In genomic region chr3R:10893327-10893726, dm6 we compare ENCODE assay signal across 1 fruit fly cellular context.
TF ChIP-seq lines count a peak whose summit lies in the region.

Gene CG6621 (minus strand): TSS chr3R:10893531.

TF ChIP-seq in whole organism, embryonic, 481 proteins besides CTCF, POLR2A, EP300 and RAD21 (continued from another document and continues in another):
- TF ChIP-seq CG10147 (GFP tag; optimal IDR thresholded peaks at IDR 0.05; lab: Kevin White, UChicago) (peak; percentile 13), CG12104 (GFP tag; optimal IDR thresholded peaks at IDR 0.05; lab: Kevin White, UChicago) (no peak), ind (GFP tag; optimal IDR thresholded peaks at IDR 0.05; lab: Kevin White, UChicago) (no peak), ATbp (GFP tag; optimal IDR thresholded peaks at IDR 0.05; lab: Kevin White, UChicago) (no peak), HLHmδ (GFP tag; optimal IDR thresholded peaks at IDR 0.05; lab: Kevin White, UChicago) (no peak), caup (GFP tag; optimal IDR thresholded peaks at IDR 0.05; lab: Kevin White, UChicago; ENCODE audit: severe bottlenecking) (no peak), Rx (GFP tag; IDR thresholded peaks at IDR 0.05; lab: Robert Waterston, UW) (no peak), Dref (GFP tag; IDR thresholded peaks at IDR 0.05; lab: Robert Waterston, UW) (peak; percentile 45), Pdp1 (GFP tag; optimal IDR thresholded peaks at IDR 0.05; lab: Kevin White, UChicago) (no peak), CG18599 (GFP tag; optimal IDR thresholded peaks at IDR 0.05; lab: Kevin White, UChicago) (no peak), lola (GFP tag; optimal IDR thresholded peaks at IDR 0.05; lab: Kevin White, UChicago) (no peak), Dll (GFP tag; IDR thresholded peaks at IDR 0.05; lab: Robert Waterston, UW; ENCODE audit: partially characterized antibody) (peak; percentile 47; the same call in 1 of the 4 replicates), CG10654 (GFP tag; optimal IDR thresholded peaks at IDR 0.05; lab: Kevin White, UChicago) (no peak), CG11456 (GFP tag; IDR thresholded peaks at IDR 0.05; lab: Robert Waterston, UW) (0 out of 3 replicates have a peak, but pooled peaks have one; percentile 23), HmgZ (tag; optimal IDR thresholded peaks at IDR 0.05; lab: Kevin White, UChicago) (peak; percentile 85), p53 (GFP tag; optimal IDR thresholded peaks at IDR 0.05; lab: Kevin White, UChicago) (peak; percentile 27), CG4820 (GFP tag; optimal IDR thresholded peaks at IDR 0.05; lab: Kevin White, UChicago) (no peak), croc (GFP tag; conservative IDR thresholded peaks at IDR 0.05; lab: Robert Waterston, UW) (no peak), CG6654 (GFP tag; optimal IDR thresholded peaks at IDR 0.05; lab: Kevin White, UChicago) (no peak), stwl (tag; optimal IDR thresholded peaks at IDR 0.05; lab: Kevin White, UChicago) (peak; percentile 99), Abd-B (GFP tag; optimal IDR thresholded peaks at IDR 0.05; lab: Kevin White, UChicago) (peak; percentile 38), Ssrp (tag; optimal IDR thresholded peaks at IDR 0.05; lab: Kevin White, UChicago) (no peak), CG13424 (tag; optimal IDR thresholded peaks at IDR 0.05; lab: Kevin White, UChicago) (peak; percentile 16), eyg (GFP tag; optimal IDR thresholded peaks at IDR 0.05; lab: Kevin White, UChicago) (no peak), bigmax (GFP tag; optimal IDR thresholded peaks at IDR 0.05; lab: Kevin White, UChicago) (peak; percentile 10), CG13287 (GFP tag; IDR thresholded peaks at IDR 0.05; lab: Robert Waterston, UW; ENCODE audit: partially characterized antibody) (peak; percentile 77), fd64A (GFP tag; optimal IDR thresholded peaks at IDR 0.05; lab: Kevin White, UChicago) (no peak), CG34224 (GFP tag; IDR thresholded peaks at IDR 0.05; lab: Robert Waterston, UW; ENCODE audit: partially characterized antibody) (peak; percentile 52; the same call in 1 of the 3 replicates), Trl (optimal IDR thresholded peaks at IDR 0.05; lab: Kevin White, UChicago) (no peak), Trl (GFP tag; optimal IDR thresholded peaks at IDR 0.05; lab: Kevin White, UChicago) (no peak), abd-A (tag; optimal IDR thresholded peaks at IDR 0.05; lab: Kevin White, UChicago) (peak; percentile 2), CG15514 (GFP tag; optimal IDR thresholded peaks at IDR 0.05; lab: Kevin White, UChicago) (peak; percentile 70), CG18619 (GFP tag; optimal IDR thresholded peaks at IDR 0.05; lab: Kevin White, UChicago) (no peak), Blimp-1 (GFP tag; optimal IDR thresholded peaks at IDR 0.05; lab: Kevin White, UChicago) (no peak), CG12744 (GFP tag; optimal IDR thresholded peaks at IDR 0.05; lab: Kevin White, UChicago) (peak; percentile 34), Camta (GFP tag; optimal IDR thresholded peaks at IDR 0.05; lab: Kevin White, UChicago) (no peak), Sry-δ (GFP tag; optimal IDR thresholded peaks at IDR 0.05; lab: Kevin White, UChicago) (peak; percentile 69), amos (GFP tag; IDR thresholded peaks at IDR 0.05; lab: Robert Waterston, UW; ENCODE audit: partially characterized antibody) (peak; percentile 73; the same call in 1 of the 2 replicates), NfI (GFP tag; optimal IDR thresholded peaks at IDR 0.05; lab: Kevin White, UChicago) (no peak), Dek (tag; optimal IDR thresholded peaks at IDR 0.05; lab: Kevin White, UChicago) (peak; percentile 36), CG3838 (GFP tag; optimal IDR thresholded peaks at IDR 0.05; lab: Kevin White, UChicago) (no peak), CG17328 (GFP tag; IDR thresholded peaks at IDR 0.05; lab: Robert Waterston, UW) (no peak), CG16813 (GFP tag; IDR thresholded peaks at IDR 0.05; lab: Robert Waterston, UW; ENCODE audit: partially characterized antibody) (peak; percentile 70), CG1647 (GFP tag; optimal IDR thresholded peaks at IDR 0.05; lab: Kevin White, UChicago) (no peak), ranshi (GFP tag; IDR thresholded peaks at IDR 0.05; lab: Robert Waterston, UW) (0 out of 2 replicates have a peak, but pooled peaks have one; percentile 19), CG7963 (GFP tag; IDR thresholded peaks at IDR 0.05; lab: Robert Waterston, UW; ENCODE audit: partially characterized antibody) (0 out of 3 replicates have a peak, but pooled peaks have one; percentile 43), cas (GFP tag; IDR thresholded peaks at IDR 0.05; lab: Robert Waterston, UW) (no peak), Usf (GFP tag; optimal IDR thresholded peaks at IDR 0.05; lab: Kevin White, UChicago) (no peak), CG33213 (GFP tag; optimal IDR thresholded peaks at IDR 0.05; lab: Kevin White, UChicago) (peak; percentile 73), bsh (GFP tag; optimal IDR thresholded peaks at IDR 0.05; lab: Kevin White, UChicago) (no peak), ap (GFP tag; IDR thresholded peaks at IDR 0.05; lab: Robert Waterston, UW) (no peak), CG30403 (GFP tag; optimal IDR thresholded peaks at IDR 0.05; lab: Kevin White, UChicago) (no peak), Optix (GFP tag; IDR thresholded peaks at IDR 0.05; lab: Robert Waterston, UW) (no peak), CG9797 (GFP tag; optimal IDR thresholded peaks at IDR 0.05; lab: Kevin White, UChicago) (peak; percentile 93), Stat92E (GFP tag; optimal IDR thresholded peaks at IDR 0.05; lab: Kevin White, UChicago) (no peak), CG12071 (GFP tag; optimal IDR thresholded peaks at IDR 0.05; lab: Kevin White, UChicago) (no peak), B-H2 (GFP tag; optimal IDR thresholded peaks at IDR 0.05; lab: Kevin White, UChicago) (no peak), CG10979 (tag; optimal IDR thresholded peaks at IDR 0.05; lab: Kevin White, UChicago) (no peak), CG8290 (GFP tag; optimal IDR thresholded peaks at IDR 0.05; lab: Kevin White, UChicago) (peak; percentile 24), CG8290 (tag; optimal IDR thresholded peaks at IDR 0.05; lab: Kevin White, UChicago) (peak in 1 of 2 experiments; percentile 62), pum (GFP tag; optimal IDR thresholded peaks at IDR 0.05; lab: Kevin White, UChicago) (no peak), Hr39 (optimal IDR thresholded peaks at IDR 0.05; lab: Kevin White, UChicago) (no peak), CG16779 (GFP tag; IDR thresholded peaks at IDR 0.05; lab: Robert Waterston, UW) (no peak), CG2712 (tag; optimal IDR thresholded peaks at IDR 0.05; lab: Kevin White, UChicago) (peak; percentile 49), hbn (GFP tag; IDR thresholded peaks at IDR 0.05; lab: Robert Waterston, UW; ENCODE audit: partially characterized antibody) (0 out of 2 replicates have a peak, but pooled peaks have one; percentile 33), dan (GFP tag; IDR thresholded peaks at IDR 0.05; lab: Robert Waterston, UW) (no peak), shn (GFP tag; optimal IDR thresholded peaks at IDR 0.05; lab: Kevin White, UChicago) (no peak), CG12155 (GFP tag; optimal IDR thresholded peaks at IDR 0.05; lab: Kevin White, UChicago) (peak; percentile 53), slbo (GFP tag; IDR thresholded peaks at IDR 0.05; lab: Robert Waterston, UW) (no peak), NFAT (GFP tag; IDR thresholded peaks at IDR 0.05; lab: Robert Waterston, UW) (peak; percentile 5; the same call in 1 of the 2 replicates), Dad (GFP tag; optimal IDR thresholded peaks at IDR 0.05; lab: Kevin White, UChicago) (no peak), cg (GFP tag; optimal IDR thresholded peaks at IDR 0.05; lab: Kevin White, UChicago) (no peak), CG2199 (GFP tag; IDR thresholded peaks at IDR 0.05; lab: Robert Waterston, UW) (no peak), hkb (optimal IDR thresholded peaks at IDR 0.05; lab: Kevin White, UChicago) (peak; percentile 28), hkb (GFP tag; IDR thresholded peaks at IDR 0.05; lab: Robert Waterston, UW) (no peak), unc-4 (GFP tag; IDR thresholded peaks at IDR 0.05; lab: Robert Waterston, UW; ENCODE audit: partially characterized antibody) (peak; percentile 54), lilli (GFP tag; optimal IDR thresholded peaks at IDR 0.05; lab: Kevin White, UChicago) (peak; percentile 3), zen (tag; optimal IDR thresholded peaks at IDR 0.05; lab: Kevin White, UChicago) (peak; percentile 52), nmo (GFP tag; optimal IDR thresholded peaks at IDR 0.05; lab: Kevin White, UChicago) (peak; percentile 75), CG14710 (tag; optimal IDR thresholded peaks at IDR 0.05; lab: Kevin White, UChicago) (peak; percentile 73), Myb (GFP tag; optimal IDR thresholded peaks at IDR 0.05; lab: Kevin White, UChicago) (peak; percentile 95), CG10274 (GFP tag; optimal IDR thresholded peaks at IDR 0.05; lab: Kevin White, UChicago) (no peak), Hr51 (GFP tag; optimal IDR thresholded peaks at IDR 0.05; lab: Kevin White, UChicago) (peak in 1 of 2 experiments; percentile 3), CG17829 (tag; optimal IDR thresholded peaks at IDR 0.05; lab: Kevin White, UChicago) (no peak), Spps (tag; optimal IDR thresholded peaks at IDR 0.05; lab: Kevin White, UChicago) (no peak), kay (GFP tag; optimal IDR thresholded peaks at IDR 0.05; lab: Kevin White, UChicago) (no peak), Neu2 (GFP tag; optimal IDR thresholded peaks at IDR 0.05; lab: Kevin White, UChicago; ENCODE audit: borderline replicate concordance) (no peak), MESR4 (GFP tag; optimal IDR thresholded peaks at IDR 0.05; lab: Kevin White, UChicago) (peak; percentile 64), pho (GFP tag; optimal IDR thresholded peaks at IDR 0.05; lab: Kevin White, UChicago) (peak; percentile 4), chinmo (GFP tag; IDR thresholded peaks at IDR 0.05; lab: Robert Waterston, UW; ENCODE audit: partially characterized antibody) (no peak), Mad (GFP tag; optimal IDR thresholded peaks at IDR 0.05; lab: Kevin White, UChicago) (peak; percentile 40), zfh1 (GFP tag; IDR thresholded peaks at IDR 0.05; lab: Robert Waterston, UW) (no peak), corto (GFP tag; optimal IDR thresholded peaks at IDR 0.05; lab: Kevin White, UChicago) (no peak), Ets65A (GFP tag; lab: Kevin White, UChicago) (peak; percentile 84), btn (GFP tag; optimal IDR thresholded peaks at IDR 0.05; lab: Kevin White, UChicago) (no peak), Fer1 (GFP tag; optimal IDR thresholded peaks at IDR 0.05; lab: Kevin White, UChicago) (peak; percentile 9), HLH4C (GFP tag; IDR thresholded peaks at IDR 0.05; lab: Robert Waterston, UW; ENCODE audit: partially characterized antibody) (0 out of 3 replicates have a peak, but pooled peaks have one; percentile 36), Bdp1 (GFP tag; optimal IDR thresholded peaks at IDR 0.05; lab: Kevin White, UChicago) (peak; percentile 44), hth (optimal IDR thresholded peaks at IDR 0.05; lab: Kevin White, UChicago) (no peak), lmd (GFP tag; IDR thresholded peaks at IDR 0.05; lab: Robert Waterston, UW) (no peak), Doc2 (GFP tag; IDR thresholded peaks at IDR 0.05; lab: Robert Waterston, UW) (no peak), Awh (GFP tag; IDR thresholded peaks at IDR 0.05; lab: Robert Waterston, UW) (no peak), CG4424 (GFP tag; optimal IDR thresholded peaks at IDR 0.05; lab: Kevin White, UChicago) (no peak), CG12659 (GFP tag; optimal IDR thresholded peaks at IDR 0.05; lab: Kevin White, UChicago) (peak; percentile 77), CG30431 (GFP tag; optimal IDR thresholded peaks at IDR 0.05; lab: Kevin White, UChicago) (no peak), Oaz (GFP tag; IDR thresholded peaks at IDR 0.05; lab: Robert Waterston, UW) (no peak), HmgD (GFP tag; optimal IDR thresholded peaks at IDR 0.05; lab: Kevin White, UChicago) (peak; percentile 4), CG4730 (GFP tag; IDR thresholded peaks at IDR 0.05; lab: Robert Waterston, UW) (no peak), Bgb (GFP tag; IDR thresholded peaks at IDR 0.05; lab: Robert Waterston, UW; ENCODE audit: partially characterized antibody) (peak; percentile 68), CG15696 (tag; optimal IDR thresholded peaks at IDR 0.05; lab: Kevin White, UChicago) (no peak), gro (GFP tag; optimal IDR thresholded peaks at IDR 0.05; lab: Kevin White, UChicago) (peak; percentile 44), CHES-1-like (GFP tag; optimal IDR thresholded peaks at IDR 0.05; lab: Kevin White, UChicago) (peak; percentile 51), Max (GFP tag; optimal IDR thresholded peaks at IDR 0.05; lab: Kevin White, UChicago) (no peak), ato (GFP tag; IDR thresholded peaks at IDR 0.05; lab: Robert Waterston, UW; ENCODE audit: partially characterized antibody) (0 out of 2 replicates have a peak, but pooled peaks have one; percentile 24), row (GFP tag; IDR thresholded peaks at IDR 0.05; lab: Robert Waterston, UW) (peak; percentile 56), Sin3A (optimal IDR thresholded peaks at IDR 0.05; lab: Kevin White, UChicago) (peak; percentile 80), gsb-n (tag; optimal IDR thresholded peaks at IDR 0.05; lab: Kevin White, UChicago) (no peak), Fer3 (tag; optimal IDR thresholded peaks at IDR 0.05; lab: Kevin White, UChicago) (no peak), org-1 (GFP tag; optimal IDR thresholded peaks at IDR 0.05; lab: Kevin White, UChicago) (no peak), Dp (GFP tag; optimal IDR thresholded peaks at IDR 0.05; lab: Kevin White, UChicago) (peak; percentile 73), H2.0 (GFP tag; IDR thresholded peaks at IDR 0.05; lab: Robert Waterston, UW) (no peak), nom (GFP tag; optimal IDR thresholded peaks at IDR 0.05; lab: Kevin White, UChicago) (no peak), slp2 (GFP tag; optimal IDR thresholded peaks at IDR 0.05; lab: Kevin White, UChicago) (no peak), CG9817 (tag; optimal IDR thresholded peaks at IDR 0.05; lab: Kevin White, UChicago) (peak; percentile 31), Nf-YB (GFP tag; optimal IDR thresholded peaks at IDR 0.05; lab: Kevin White, UChicago) (no peak), CG6683 (GFP tag; optimal IDR thresholded peaks at IDR 0.05; lab: Kevin White, UChicago) (no peak), Scr (GFP tag; IDR thresholded peaks at IDR 0.05; lab: Robert Waterston, UW; ENCODE audit: partially characterized antibody) (peak; percentile 65), Jarid2 (GFP tag; optimal IDR thresholded peaks at IDR 0.05; lab: Kevin White, UChicago) (no peak), CG10267 (tag; optimal IDR thresholded peaks at IDR 0.05; lab: Kevin White, UChicago) (peak; percentile 57), CG4617 (GFP tag; optimal IDR thresholded peaks at IDR 0.05; lab: Kevin White, UChicago; ENCODE audit: borderline replicate concordance) (peak; percentile 85), CG34422 (GFP tag; IDR thresholded peaks at IDR 0.05; lab: Robert Waterston, UW) (peak; percentile 43; the same call in 2 of the 3 replicates)
